Fruit fly (Drosophila melanogaster) whole organism, adult: ENCODE measurements around the gene CG42504.

Experiments used
- CG11617 ChIP-seq: fragments of 200-800 bp; sonication (Bioruptor generic); optimal IDR thresholded peaks from 2 replicates; lab custom pipeline; 2017; ENCODE audit warnings: mild to moderate bottlenecking, missing biosample characterization, missing genetic modification reagents, missing genetic modification characterization
- CG12768 ChIP-seq: fragments of 200-800 bp; sonication (Bioruptor generic); optimal IDR thresholded peaks from 2 replicates; lab custom pipeline; 2017; ENCODE audit warnings: missing biosample characterization, missing genetic modification characterization, mild to moderate bottlenecking, moderate library complexity, missing genetic modification reagents
- CG14711 ChIP-seq: fragments of 200-800 bp; sonication (Bioruptor generic); optimal IDR thresholded peaks from 2 replicates; lab custom pipeline; 2018; ENCODE audit warnings: missing biosample characterization, mild to moderate bottlenecking, missing genetic modification characterization, moderate library complexity
- CG1620 ChIP-seq: fragments of 200-800 bp; sonication (Bioruptor generic); optimal IDR thresholded peaks from 2 replicates; lab custom pipeline; 2016; ENCODE audit warnings: missing biosample characterization, missing genetic modification characterization
- CG33017 ChIP-seq: fragments of 200-800 bp; sonication (Bioruptor generic); optimal IDR thresholded peaks from 2 replicates; lab custom pipeline; 2018; ENCODE audit warnings: missing biosample characterization, mild to moderate bottlenecking, missing genetic modification characterization, moderate library complexity
- CG5204 ChIP-seq: fragments of 200-800 bp; sonication (Bioruptor generic); optimal IDR thresholded peaks from 2 replicates; lab custom pipeline; 2016; ENCODE audit warnings: missing biosample characterization, missing genetic modification characterization
- CG7045 ChIP-seq: fragments of 200-800 bp; sonication (Bioruptor generic); optimal IDR thresholded peaks from 2 replicates; lab custom pipeline; 2017; ENCODE audit warnings: missing biosample characterization, mild to moderate bottlenecking, missing genetic modification characterization
- CG7101 ChIP-seq: fragments of 200-800 bp; sonication (Bioruptor generic); optimal IDR thresholded peaks from 2 replicates; lab custom pipeline; 2018; ENCODE audit warnings: missing biosample characterization, mild to moderate bottlenecking, missing genetic modification characterization, moderate library complexity
- Clk ChIP-seq: fragments of 200-800 bp; sonication (Bioruptor generic); optimal IDR thresholded peaks from 2 replicates; lab custom pipeline; 2017; ENCODE audit warnings: missing biosample characterization, missing genetic modification characterization
- Crg-1 ChIP-seq: fragments of 200-800 bp; sonication (Bioruptor generic); optimal IDR thresholded peaks from 2 replicates; lab custom pipeline; 2016; ENCODE audit warnings: missing biosample characterization, missing genetic modification characterization
- Hr96 ChIP-seq: fragments of 200-800 bp; sonication (Bioruptor generic); optimal IDR thresholded peaks from 2 replicates; lab custom pipeline; 2016; ENCODE audit warnings: missing biosample characterization, missing genetic modification characterization
- Mnt ChIP-seq: fragments of 200-800 bp; sonication (Bioruptor generic); optimal IDR thresholded peaks from 2 replicates; lab custom pipeline; 2016; ENCODE audit warnings: missing biosample characterization, mild to moderate bottlenecking, missing genetic modification characterization
- bab1 ChIP-seq: fragments of 200-800 bp; sonication (Bioruptor generic); optimal IDR thresholded peaks from 3 replicates; lab custom pipeline; 2019; ENCODE audit warnings: missing biosample characterization, mild to moderate bottlenecking, missing genetic modification characterization, moderate library complexity
- cic ChIP-seq: fragments of 200-800 bp; sonication (Bioruptor generic); optimal IDR thresholded peaks from 2 replicates; lab custom pipeline; 2017; ENCODE audit warnings: missing biosample characterization, mild to moderate bottlenecking, missing genetic modification characterization, moderate library complexity
- cnc ChIP-seq, 2 experiments: fragments of >200 bp; optimal IDR thresholded peaks; 2 replicates each; lab custom pipeline; 2017
- kay ChIP-seq: fragments of 200-800 bp; sonication (Bioruptor generic); peaks from one replicate; lab custom pipeline; 2016; ENCODE audit warnings: missing biosample characterization, missing genetic modification characterization, borderline replicate concordance
- ovo ChIP-seq: fragments of 200-800 bp; sonication (Bioruptor generic); optimal IDR thresholded peaks from 2 replicates; lab custom pipeline; 2016; ENCODE audit warnings: missing biosample characterization, missing genetic modification characterization
- pad ChIP-seq: fragments of 200-800 bp; sonication (Bioruptor generic); optimal IDR thresholded peaks from 3 replicates; lab custom pipeline; 2017; ENCODE audit warnings: missing biosample characterization, missing genetic modification characterization, mild to moderate bottlenecking, moderate library complexity, missing genetic modification reagents
- tj ChIP-seq: fragments of 200-800 bp; sonication (Bioruptor generic); optimal IDR thresholded peaks from 3 replicates; lab custom pipeline; 2017; ENCODE audit warnings: missing biosample characterization, mild to moderate bottlenecking, missing genetic modification characterization, moderate library complexity
- toe ChIP-seq: fragments of 200-800 bp; sonication (Bioruptor generic); optimal IDR thresholded peaks from 2 replicates; lab custom pipeline; 2016; ENCODE audit warnings: missing biosample characterization, missing genetic modification characterization

The CG42504 gene

dm6 chr3R:12032842-12033241, 1.3 kb upstream of the CG42504 start, which contains the start of gene ssp5:
Gene ssp5 (plus strand): TSS chr3R:12033142.
- TF ChIP-seq CG11617 (GFP tag; lab: Kevin White, UChicago) (no peak), Mnt (GFP tag; lab: Kevin White, UChicago) (no peak), CG7045 (no peak), tj (GFP tag; lab: Kevin White, UChicago) (no peak), pad (GFP tag; lab: Kevin White, UChicago) (no peak), CG14711 (no peak)

- TF ChIP-seq tj (GFP tag; lab: Kevin White, UChicago) = no peak
- TF ChIP-seq cic (GFP tag; lab: Kevin White, UChicago) = no peak
- TF ChIP-seq CG7101 (tag; lab: Kevin White, UChicago) = no peak
- peak; percentile 85 for TF ChIP-seq pad (GFP tag; lab: Kevin White, UChicago)
- no peak for TF ChIP-seq CG7045
- no peak for TF ChIP-seq CG14711
Measured at dm6 chr3R:12020987-12021386, 10.6 kb downstream of the CG42504 start.

dm6 chr3R:12016828-12017280, 14.7 kb downstream of the CG42504 start, which contains the start of the genes DCAF12 and Spt3:
Gene DCAF12 (minus strand): TSS chr3R:12017031.
Gene Spt3 (plus strand): TSS chr3R:12017156.
- peak; percentile 8 for TF ChIP-seq tj (GFP tag; lab: Kevin White, UChicago)
- no peak for TF ChIP-seq cnc (optimal IDR thresholded peaks at IDR 0.05; lab: Kevin White, UChicago)
- TF ChIP-seq toe = peak; percentile 75
- TF ChIP-seq Mnt (GFP tag; lab: Kevin White, UChicago) = peak; percentile 14
- no peak for TF ChIP-seq cic (GFP tag; lab: Kevin White, UChicago)
- TF ChIP-seq CG1620 (GFP tag; lab: Kevin White, UChicago) = no peak
- peak; percentile 47 for TF ChIP-seq pad (GFP tag; lab: Kevin White, UChicago)
- TF ChIP-seq kay (GFP tag; lab: Kevin White, UChicago) = no peak
- TF ChIP-seq CG7101 (tag; lab: Kevin White, UChicago) = peak; percentile 49
- TF ChIP-seq Crg-1 = no peak
- TF ChIP-seq CG14711 = peak; percentile 53
- peak; percentile 34 for TF ChIP-seq ovo (GFP tag; lab: Kevin White, UChicago)
- peak; percentile 54 for TF ChIP-seq CG11617 (GFP tag; lab: Kevin White, UChicago)
- peak; percentile 32 for TF ChIP-seq Clk
- no peak for TF ChIP-seq CG5204 (GFP tag; lab: Kevin White, UChicago)
- peak; percentile 55 for TF ChIP-seq CG7045
- TF ChIP-seq bab1 (GFP tag; lab: Kevin White, UChicago) = peak; percentile 66
- peak; percentile 47 for TF ChIP-seq Hr96
- peak; percentile 5 for TF ChIP-seq CG33017 (tag; lab: Kevin White, UChicago)
- peak; percentile 48 for TF ChIP-seq CG12768 (GFP tag; lab: Kevin White, UChicago)

DNA sequence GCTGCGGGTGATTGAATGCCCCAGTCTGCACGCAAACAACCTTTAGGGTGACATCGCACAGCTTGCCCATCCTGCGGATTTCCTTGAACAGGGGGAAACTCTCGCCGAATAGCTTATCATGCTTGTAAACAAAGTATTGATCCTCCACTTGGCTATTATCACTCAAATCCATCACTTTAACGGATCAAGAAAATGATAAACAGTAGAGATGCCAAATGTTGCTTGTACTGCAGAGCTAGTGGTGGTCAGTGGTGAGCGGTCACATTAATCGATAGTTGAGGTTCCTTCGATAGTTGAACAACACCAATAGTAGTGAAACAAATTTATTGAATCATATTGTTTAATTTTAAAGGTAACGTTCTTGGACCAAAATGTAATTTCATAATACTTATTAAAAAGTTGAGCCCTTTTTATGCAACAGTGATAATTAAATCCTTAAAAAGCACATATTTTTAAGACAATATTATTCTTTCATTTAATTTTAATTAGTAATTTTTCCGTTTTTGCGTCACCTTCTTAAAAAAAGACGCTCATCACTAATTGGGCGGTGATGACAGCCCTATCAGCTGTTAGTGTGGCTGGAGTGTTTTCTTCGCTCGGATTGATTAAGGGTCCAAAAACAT, 21.2 kb downstream of the CG42504 start, which contains the start of the genes KLHL18 and GCC185:
KLHL18 (minus strand) TSS at position 233 of the 623 bp plus-strand sequence.
GCC185 (plus strand) TSS at position 571 of the 623 bp plus-strand sequence.
- TF ChIP-seq toe (peak; percentile 94), CG33017 (tag; lab: Kevin White, UChicago) (peak; percentile 53), kay (GFP tag; lab: Kevin White, UChicago) (no peak), Crg-1 (peak; percentile 72), CG12768 (GFP tag; lab: Kevin White, UChicago) (peak; percentile 75), Hr96 (peak; percentile 79), Clk (peak; percentile 77), Mnt (GFP tag; lab: Kevin White, UChicago) (peak; percentile 68), bab1 (GFP tag; lab: Kevin White, UChicago) (peak; percentile 78), tj (GFP tag; lab: Kevin White, UChicago) (peak; percentile 64), pad (GFP tag; lab: Kevin White, UChicago) (peak; percentile 61), CG5204 (GFP tag; lab: Kevin White, UChicago) (peak; percentile 78), cic (GFP tag; lab: Kevin White, UChicago) (peak; percentile 14), cnc (optimal IDR thresholded peaks at IDR 0.05; lab: Kevin White, UChicago) (no peak), CG7101 (tag; lab: Kevin White, UChicago) (peak; percentile 79), CG7045 (peak; percentile 82), CG1620 (GFP tag; lab: Kevin White, UChicago) (peak; percentile 78), CG11617 (GFP tag; lab: Kevin White, UChicago) (peak; percentile 85), ovo (GFP tag; lab: Kevin White, UChicago) (peak; percentile 66), CG14711 (peak; percentile 92)

DNA sequence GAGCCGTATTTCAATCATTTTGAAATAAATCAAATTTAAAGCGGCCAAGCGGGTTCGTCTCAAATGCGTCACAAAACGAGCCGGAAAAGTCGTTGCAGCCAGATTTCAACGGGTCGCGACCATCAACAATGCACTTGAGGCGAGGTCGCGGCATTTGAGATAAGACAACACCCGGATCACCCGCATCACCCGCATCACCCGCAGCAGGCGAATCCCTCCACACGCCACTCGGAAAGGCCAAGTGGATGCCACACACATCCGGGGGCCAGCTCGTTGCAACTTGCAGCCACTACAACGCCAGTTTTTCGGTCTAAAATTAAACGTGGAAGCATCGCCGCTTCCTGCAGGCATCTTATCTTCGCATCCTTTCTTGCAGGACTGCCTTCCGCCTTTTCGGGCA, 25.1 kb downstream of the CG42504 start:
- TF ChIP-seq CG5204 (GFP tag; lab: Kevin White, UChicago) = no peak
- TF ChIP-seq CG7101 (tag; lab: Kevin White, UChicago) = no peak
- TF ChIP-seq CG7045 = no peak
- TF ChIP-seq CG12768 (GFP tag; lab: Kevin White, UChicago) = no peak
- TF ChIP-seq CG11617 (GFP tag; lab: Kevin White, UChicago) = no peak
- no peak for TF ChIP-seq pad (GFP tag; lab: Kevin White, UChicago)
- no peak for TF ChIP-seq CG33017 (tag; lab: Kevin White, UChicago)
- TF ChIP-seq CG14711 = no peak
- no peak for TF ChIP-seq cic (GFP tag; lab: Kevin White, UChicago)
- no peak for TF ChIP-seq toe
- no peak for TF ChIP-seq Hr96
- no peak for TF ChIP-seq Mnt (GFP tag; lab: Kevin White, UChicago)
- no peak for TF ChIP-seq ovo (GFP tag; lab: Kevin White, UChicago)
- no peak for TF ChIP-seq bab1 (GFP tag; lab: Kevin White, UChicago)
- TF ChIP-seq cnc (optimal IDR thresholded peaks at IDR 0.05; lab: Kevin White, UChicago) = no peak

dm6 chr3R:12005417-12005816, 26.1 kb downstream of the CG42504 start, which contains the start of gene Tk:
Gene Tk (minus strand): TSS chr3R:12005473.
- TF ChIP-seq Crg-1 (no peak), CG7045 (no peak)
